Worm (Caenorhabditis elegans) whole organism, L3 larva: Measurements from ENCODE around the gene his-71.
A peak's percentile ranks its signal among the peaks of the same experiment; 100 is the strongest.

ENCODE experiments used
- egl-27 ChIP-seq: sonication (generic microtip); optimal IDR thresholded peaks from 4 replicates; lab custom pipeline; 2017; ENCODE audit warnings: missing biosample characterization, missing genetic modification reagents, missing genetic modification characterization
- lin-15B ChIP-seq: fragments of 150-350 bp; optimal IDR thresholded peaks from 2 replicates; lab custom pipeline; 2014; ENCODE audit warnings: missing biosample characterization, missing genetic modification characterization
- lsy-12 ChIP-seq: sonication (generic microtip); optimal IDR thresholded peaks from 2 replicates; lab custom pipeline; 2016; ENCODE audit warnings: mild to moderate bottlenecking, missing genetic modification characterization, missing compliant biosample characterization
- nhr-77 ChIP-seq: fragments of 150-350 bp; optimal IDR thresholded peaks from 2 replicates; lab custom pipeline; 2014; ENCODE audit warnings: missing biosample characterization, missing genetic modification characterization
- ztf-11 ChIP-seq: fragments of 150-350 bp; optimal IDR thresholded peaks from 2 replicates; lab custom pipeline; 2014; ENCODE audit warnings: missing biosample characterization, missing genetic modification characterization
- ztf-4 ChIP-seq: fragments of 150-350 bp; optimal IDR thresholded peaks from 2 replicates; lab custom pipeline; 2014; ENCODE audit warnings: missing biosample characterization, missing genetic modification characterization

ce11 chrX:7951578-7951977 lies 30.3 kb downstream of the his-71 start:
- no peak for TF ChIP-seq nhr-77 (tag; lab: Kevin White, UChicago)
- TF ChIP-seq ztf-4 (tag; lab: Kevin White, UChicago) = no peak
- TF ChIP-seq lin-15B = peak; percentile 36
- TF ChIP-seq ztf-11 (tag; lab: Kevin White, UChicago) = no peak
- peak; percentile 86 for TF ChIP-seq lsy-12 (tag; lab: Kevin White, UChicago)
- no peak for TF ChIP-seq egl-27 (tag; lab: Kevin White, UChicago)
